Worm (Caenorhabditis elegans) whole organism, early embryonic: ENCODE data around the gene jhdm-1.

ENCODE experiments used
- ama-1 ChIP-seq: fragments of 150-350 bp; optimal IDR thresholded peaks from 2 replicates; lab custom pipeline; 2014
- flt-1 ChIP-seq: fragments of 200-800 bp; sonication (Bioruptor generic); IDR thresholded peaks from 2 replicates; pipeline ENCODE4 v1.3.6; 2022; ENCODE audit warnings: missing genetic modification characterization, missing compliant biosample characterization
- hmbx-1 ChIP-seq: sonication (generic microtip); optimal IDR thresholded peaks from 2 replicates; lab custom pipeline; 2016; ENCODE audit warnings: mild to moderate bottlenecking, missing genetic modification characterization, missing compliant biosample characterization
- sea-1 ChIP-seq: fragments of 200-800 bp; sonication (Bioruptor generic); conservative IDR thresholded peaks from 2 replicates; pipeline ENCODE4 v1.3.6; 2022; ENCODE audit warnings: missing genetic modification characterization, missing compliant biosample characterization
- tbx-37 ChIP-seq: fragments of 200-800 bp; sonication (Bioruptor generic); conservative IDR thresholded peaks from 2 replicates; pipeline ENCODE4 v1.3.6; 2022; ENCODE audit warnings: missing genetic modification reagents, missing genetic modification characterization, missing compliant biosample characterization
- tra-4 ChIP-seq: sonication (generic microtip); optimal IDR thresholded peaks from 2 replicates; lab custom pipeline; 2017; ENCODE audit warnings: missing genetic modification characterization, missing compliant biosample characterization

ce11 chrIII:6430834-6431233 lies 23.4 kb upstream of the jhdm-1 start, which contains the start of gene popl-1:
- TF ChIP-seq ama-1 (lab: Kevin White, UChicago): no peak
- TF ChIP-seq flt-1 (GFP tag; lab: Robert Waterston, UW): no peak
- TF ChIP-seq tbx-37: no peak
- no peak for TF ChIP-seq sea-1
- no peak for TF ChIP-seq tra-4 (tag; lab: Kevin White, UChicago)
- TF ChIP-seq hmbx-1 (tag; lab: Kevin White, UChicago): no peak
